Fruit fly (Drosophila melanogaster): Measurements from ENCODE around the gene CG6664.

Gene CG6664

DNA sequence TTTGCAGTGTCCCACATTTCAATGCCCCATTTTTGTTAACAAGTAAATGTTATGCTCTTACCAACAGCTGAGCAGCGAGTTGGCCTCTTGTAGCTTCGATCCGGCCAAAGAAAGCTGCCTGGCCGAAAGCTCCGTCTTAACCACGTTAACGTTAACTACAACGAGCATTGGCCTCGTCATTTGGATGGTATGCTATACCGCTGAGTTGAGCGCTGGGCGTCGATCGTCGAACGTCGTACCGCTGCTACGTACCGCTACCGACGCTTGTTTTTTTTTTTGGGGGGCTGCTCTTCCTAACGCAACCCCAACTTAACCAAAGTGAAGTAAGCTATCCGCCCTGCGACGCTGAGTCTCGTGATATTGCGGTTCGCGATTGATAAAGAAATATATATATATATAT is 33.3 kb upstream of the CG6664 start, which contains the start of gene rogdi:
TSS of gene rogdi (plus strand) at position 199 of the 400 bp plus-strand sequence.
- 0 out of 2 replicates have a peak, but pooled peaks have one; percentile 12 for TF ChIP-seq Rfx (GFP tag; IDR thresholded peaks at IDR 0.05)
- peak; percentile 5; the same call in 1 of the 2 replicates for TF ChIP-seq CG32532 (GFP tag; IDR thresholded peaks at IDR 0.05)
- TF ChIP-seq CG9727 (GFP tag; optimal IDR thresholded peaks at IDR 0.05), result peak; percentile 7
- no peak for TF ChIP-seq CG7372 (GFP tag; IDR thresholded peaks at IDR 0.05)
- peak; percentile 21 for TF ChIP-seq lab (GFP tag; optimal IDR thresholded peaks at IDR 0.05)
- TF ChIP-seq PHDP (tag; optimal IDR thresholded peaks at IDR 0.05), result no peak
- peak; percentile 68 for TF ChIP-seq CG9437 (GFP tag; optimal IDR thresholded peaks at IDR 0.05)
- no peak for TF ChIP-seq knrl (GFP tag; IDR thresholded peaks at IDR 0.05; ENCODE audit: partially characterized antibody)
- TF ChIP-seq CG32772 (GFP tag; IDR thresholded peaks at IDR 0.05), result no peak
- no peak for TF ChIP-seq mam (GFP tag; optimal IDR thresholded peaks at IDR 0.05)
- TF ChIP-seq Deaf1 (tag; optimal IDR thresholded peaks at IDR 0.05), result peak; percentile 11
- peak; percentile 23 for TF ChIP-seq CG12769 (tag; optimal IDR thresholded peaks at IDR 0.05)
- TF ChIP-seq HLH54F (GFP tag; optimal IDR thresholded peaks at IDR 0.05), result no peak
- peak; percentile 12 for TF ChIP-seq Med (GFP tag)
- no peak for TF ChIP-seq NC2β (GFP tag; optimal IDR thresholded peaks at IDR 0.05)
- peak; percentile 12; the same call in 1 of the 2 replicates for TF ChIP-seq Adf1 (GFP tag; IDR thresholded peaks at IDR 0.05)
- TF ChIP-seq tin (GFP tag; optimal IDR thresholded peaks at IDR 0.05), result no peak
- no peak for TF ChIP-seq ranshi (GFP tag; IDR thresholded peaks at IDR 0.05)
- TF ChIP-seq klu (GFP tag; IDR thresholded peaks at IDR 0.05), result no peak
- 0 out of 2 replicates have a peak, but pooled peaks have one; percentile 5 for TF ChIP-seq CG43689 (GFP tag; IDR thresholded peaks at IDR 0.05)
- no peak for TF ChIP-seq Fer2 (tag; optimal IDR thresholded peaks at IDR 0.05)
- TF ChIP-seq HHEX (GFP tag; optimal IDR thresholded peaks at IDR 0.05), result no peak
- no peak for TF ChIP-seq CG30403 (GFP tag; optimal IDR thresholded peaks at IDR 0.05)
- TF ChIP-seq schlank (tag; optimal IDR thresholded peaks at IDR 0.05), result no peak
- TF ChIP-seq chm (GFP tag; IDR thresholded peaks at IDR 0.05), result no peak
- TF ChIP-seq unc-4 (GFP tag; IDR thresholded peaks at IDR 0.05; ENCODE audit: partially characterized antibody), result no peak
- no peak for TF ChIP-seq trem (tag; optimal IDR thresholded peaks at IDR 0.05)
- TF ChIP-seq Xrp1 (GFP tag; IDR thresholded peaks at IDR 0.05), result no peak
- TF ChIP-seq z (GFP tag; IDR thresholded peaks at IDR 0.05), result no peak
- TF ChIP-seq sd (tag; optimal IDR thresholded peaks at IDR 0.05), result peak; percentile 80
- no peak for TF ChIP-seq Dfd (GFP tag; optimal IDR thresholded peaks at IDR 0.05)
- TF ChIP-seq CG3847 (GFP tag; IDR thresholded peaks at IDR 0.05), result no peak
- TF ChIP-seq Hmx (GFP tag; optimal IDR thresholded peaks at IDR 0.05), result no peak
- TF ChIP-seq tgo (GFP tag; IDR thresholded peaks at IDR 0.05), result no peak
- TF ChIP-seq ftz-f1 (GFP tag; optimal IDR thresholded peaks at IDR 0.05), result no peak
- TF ChIP-seq Bdp1 (GFP tag; optimal IDR thresholded peaks at IDR 0.05), result no peak
- 0 out of 2 replicates have a peak, but pooled peaks have one; percentile 25 for TF ChIP-seq bbx (GFP tag; IDR thresholded peaks at IDR 0.05; ENCODE audit: partially characterized antibody)
- peak; percentile 15; the same call in 1 of the 2 replicates for TF ChIP-seq Bgb (GFP tag; IDR thresholded peaks at IDR 0.05; ENCODE audit: partially characterized antibody)
- no peak for TF ChIP-seq CG16815 (GFP tag; optimal IDR thresholded peaks at IDR 0.05)
- peak; percentile 21; the same call in 1 of the 2 replicates for TF ChIP-seq Atf6 (GFP tag; IDR thresholded peaks at IDR 0.05)
- peak; percentile 22 for TF ChIP-seq Jarid2 (GFP tag; optimal IDR thresholded peaks at IDR 0.05)
- TF ChIP-seq CG5180 (GFP tag; optimal IDR thresholded peaks at IDR 0.05), result peak; percentile 34
- TF ChIP-seq CG1832 (GFP tag; optimal IDR thresholded peaks at IDR 0.05), result no peak
- peak; percentile 41; the same call in 1 of the 2 replicates for TF ChIP-seq bowl (GFP tag; IDR thresholded peaks at IDR 0.05)
- no peak for TF ChIP-seq CG2678 (tag; optimal IDR thresholded peaks at IDR 0.05)
- no peak for TF ChIP-seq grau (tag; optimal IDR thresholded peaks at IDR 0.05)
- TF ChIP-seq sc (optimal IDR thresholded peaks at IDR 0.05), result no peak
- TF ChIP-seq sc (GFP tag; optimal IDR thresholded peaks at IDR 0.05), result no peak
- peak; percentile 43; the same call in 2 of the 3 replicates for TF ChIP-seq ci (GFP tag; IDR thresholded peaks at IDR 0.05)
- TF ChIP-seq so (GFP tag; IDR thresholded peaks at IDR 0.05), result 0 out of 3 replicates have a peak, but pooled peaks have one; percentile 9
- TF ChIP-seq Atf3 (GFP tag; optimal IDR thresholded peaks at IDR 0.05), result no peak
